Worm (Caenorhabditis elegans) whole organism, mixed stage, embryonic: ENCODE measurements around the gene F57C2.4.

Source experiments
- hlh-1 ChIP-seq: fragments of 150-350 bp; optimal IDR thresholded peaks from 2 replicates; lab custom pipeline; 2014; ENCODE audit warnings: missing biosample characterization, missing genetic modification reagents, missing genetic modification characterization
- mab-5 ChIP-seq: fragments of 150-350 bp; optimal IDR thresholded peaks from 2 replicates; lab custom pipeline; 2014; ENCODE audit warnings: missing biosample characterization, missing genetic modification characterization
- mep-1 ChIP-seq: fragments of 150-350 bp; optimal IDR thresholded peaks from 2 replicates; lab custom pipeline; 2017; ENCODE audit warnings: missing biosample characterization, missing genetic modification reagents, missing genetic modification characterization, inconsistent platforms
- nhr-12 ChIP-seq: fragments of 150-350 bp; optimal IDR thresholded peaks from 2 replicates; lab custom pipeline; 2014; ENCODE audit warnings: missing biosample characterization, missing genetic modification characterization
- nhr-28 ChIP-seq: fragments of 150-350 bp; optimal IDR thresholded peaks from 2 replicates; lab custom pipeline; 2014; ENCODE audit warnings: missing biosample characterization, missing genetic modification characterization
- pha-4 ChIP-seq: fragments of 150-350 bp; optimal IDR thresholded peaks from 2 replicates; lab custom pipeline; 2018; ENCODE audit warnings: missing biosample characterization, missing genetic modification reagents, missing genetic modification characterization
- sptf-1 ChIP-seq: sonication (generic microtip); optimal IDR thresholded peaks from 2 replicates; lab custom pipeline; 2017; ENCODE audit warnings: mild to moderate bottlenecking, missing genetic modification characterization, moderate library complexity, missing compliant biosample characterization
- unc-120 ChIP-seq: sonication (generic microtip); optimal IDR thresholded peaks from 2 replicates; lab custom pipeline; 2017; ENCODE audit warnings: missing genetic modification characterization, missing compliant biosample characterization; ENCODE audit not compliant: poor library complexity, severe bottlenecking

DNA sequence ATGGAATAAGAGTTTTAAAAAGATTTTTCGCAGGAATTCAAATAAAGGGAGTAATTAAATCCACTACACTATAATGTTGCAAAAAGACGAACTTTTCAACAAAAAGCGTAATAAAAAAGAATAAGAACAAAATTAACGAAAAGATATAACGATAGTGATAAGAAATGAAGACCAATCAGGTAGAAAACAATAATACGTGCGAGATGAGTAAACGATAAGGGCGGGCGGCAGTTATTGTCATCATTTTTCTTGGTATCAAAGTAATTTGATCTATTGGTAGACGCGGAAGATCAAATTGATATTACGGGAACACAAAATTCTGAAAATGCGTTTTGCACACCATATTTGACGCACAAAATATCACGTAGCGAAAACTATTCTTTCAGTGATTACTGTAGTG lies 30.6 kb upstream of the F57C2.4 start:
- TF ChIP-seq mep-1 (tag; lab: Kevin White, UChicago), result no peak
- TF ChIP-seq hlh-1 (tag; lab: Kevin White, UChicago), result no peak
- TF ChIP-seq nhr-28 (tag; lab: Kevin White, UChicago), result no peak
- TF ChIP-seq nhr-12, result no peak
- TF ChIP-seq mab-5 (tag; lab: Kevin White, UChicago), result no peak
- no peak for TF ChIP-seq sptf-1
- TF ChIP-seq pha-4 (tag; lab: Kevin White, UChicago), result no peak
- TF ChIP-seq unc-120 (tag; lab: Kevin White, UChicago), result no peak
